Worm (Caenorhabditis elegans) whole organism, L1 larva: Measurements from ENCODE around the gene C07A4.2.

Source experiments
- fkh-4 ChIP-seq: sonication (generic microtip); optimal IDR thresholded peaks from 2 replicates; lab custom pipeline; 2016; ENCODE audit warnings: missing compliant biosample characterization, missing genetic modification characterization, borderline replicate concordance
- hlh-17 ChIP-seq: fragments of 200-800 bp; sonication (Bioruptor generic); optimal IDR thresholded peaks from 2 replicates; lab custom pipeline; 2018; ENCODE audit warnings: missing genetic modification characterization, mild to moderate bottlenecking, missing compliant biosample characterization, moderate library complexity, borderline replicate concordance
- nhr-12 ChIP-seq: sonication (generic microtip); optimal IDR thresholded peaks from 2 replicates; lab custom pipeline; 2017; ENCODE audit warnings: missing biosample characterization, missing genetic modification characterization
- tbx-2 ChIP-seq: sonication (generic microtip); optimal IDR thresholded peaks from 2 replicates; lab custom pipeline; 2016; ENCODE audit warnings: missing genetic modification characterization, missing compliant biosample characterization

- TF ChIP-seq nhr-12 (tag; lab: Kevin White, UChicago) (no peak), hlh-17 (GFP tag; lab: Kevin White, UChicago) (no peak), fkh-4 (tag; lab: Kevin White, UChicago) (no peak), tbx-2 (tag; lab: Kevin White, UChicago) (no peak)
Observed at ce11 chrX:10212469-10212868, 40.5 kb downstream of the C07A4.2 start, which contains the start of gene F44A6.3.
